Fruit fly (Drosophila melanogaster) whole organism, wandering third instar larva: ENCODE results near the gene CG14036.

Experiments used
- Abd-B ChIP-seq: fragments of >200 bp; optimal IDR thresholded peaks from 2 replicates; lab custom pipeline; 2017; ENCODE audit warnings: missing biosample characterization, missing genetic modification characterization
- CG9705 ChIP-seq: fragments of 200-800 bp; sonication (Bioruptor generic); optimal IDR thresholded peaks from 2 replicates; lab custom pipeline; 2018; ENCODE audit warnings: missing biosample characterization, mild to moderate bottlenecking, missing genetic modification characterization
- Dfd ChIP-seq: fragments of >200 bp; optimal IDR thresholded peaks from 2 replicates; lab custom pipeline; 2017; ENCODE audit warnings: missing biosample characterization, missing genetic modification characterization
- GATAd ChIP-seq: sonication (Bioruptor generic); optimal IDR thresholded peaks from 2 replicates; lab custom pipeline; 2016; ENCODE audit warnings: missing biosample characterization, missing genetic modification characterization
- HLH106 ChIP-seq: fragments of 200-800 bp; optimal IDR thresholded peaks from 3 replicates; lab custom pipeline; 2019; ENCODE audit warnings: missing biosample characterization, mild to moderate bottlenecking, missing genetic modification characterization, moderate library complexity
- Hr78 ChIP-seq: fragments of >200 bp; optimal IDR thresholded peaks from 2 replicates; lab custom pipeline; 2017; ENCODE audit warnings: missing biosample characterization, missing genetic modification characterization
- OdsH ChIP-seq: fragments of 200-800 bp; sonication (Bioruptor generic); optimal IDR thresholded peaks from 2 replicates; lab custom pipeline; 2016; ENCODE audit warnings: missing biosample characterization, mild to moderate bottlenecking, missing genetic modification characterization
- Rel ChIP-seq, 2 experiments: fragments of 200-800 bp; sonication (Bioruptor generic) in 1 of 2; optimal IDR thresholded peaks; 2 replicates in 1 of 2; 3 replicates in 1 of 2; lab custom pipeline; 2016 to 2019; ENCODE audit warnings: mild to moderate bottlenecking in 2 of 2, missing biosample characterization in 2 of 2, missing genetic modification characterization in 2 of 2, moderate library complexity in 1 of 2
- Vsx2 ChIP-seq: fragments of 200-300, 225-300 bp; sonication (Bioruptor generic); optimal IDR thresholded peaks from 2 replicates; lab custom pipeline; 2018; ENCODE audit warnings: missing biosample characterization, missing genetic modification characterization; ENCODE audit not compliant: partially characterized antibody
- br ChIP-seq: fragments of 200-800 bp; sonication (Bioruptor generic); optimal IDR thresholded peaks from 2 replicates; lab custom pipeline; 2016; ENCODE audit warnings: missing biosample characterization, missing genetic modification characterization
- ey ChIP-seq: fragments of 200-800 bp; sonication (Bioruptor generic); optimal IDR thresholded peaks from 2 replicates; lab custom pipeline; 2016; ENCODE audit warnings: missing biosample characterization, missing genetic modification characterization
- fru ChIP-seq: fragments of 200-800 bp; sonication (Bioruptor generic); optimal IDR thresholded peaks from 3 replicates; lab custom pipeline; 2016; ENCODE audit warnings: missing biosample characterization, mild to moderate bottlenecking, missing genetic modification characterization
- h ChIP-seq: fragments of 200-800 bp; sonication (Bioruptor generic); optimal IDR thresholded peaks from 3 replicates; lab custom pipeline; 2016; ENCODE audit warnings: missing biosample characterization, mild to moderate bottlenecking, missing genetic modification characterization
- usp ChIP-seq: fragments of >200 bp; optimal IDR thresholded peaks from 2 replicates; lab custom pipeline; 2017; ENCODE audit warnings: missing biosample characterization, missing genetic modification characterization

DNA sequence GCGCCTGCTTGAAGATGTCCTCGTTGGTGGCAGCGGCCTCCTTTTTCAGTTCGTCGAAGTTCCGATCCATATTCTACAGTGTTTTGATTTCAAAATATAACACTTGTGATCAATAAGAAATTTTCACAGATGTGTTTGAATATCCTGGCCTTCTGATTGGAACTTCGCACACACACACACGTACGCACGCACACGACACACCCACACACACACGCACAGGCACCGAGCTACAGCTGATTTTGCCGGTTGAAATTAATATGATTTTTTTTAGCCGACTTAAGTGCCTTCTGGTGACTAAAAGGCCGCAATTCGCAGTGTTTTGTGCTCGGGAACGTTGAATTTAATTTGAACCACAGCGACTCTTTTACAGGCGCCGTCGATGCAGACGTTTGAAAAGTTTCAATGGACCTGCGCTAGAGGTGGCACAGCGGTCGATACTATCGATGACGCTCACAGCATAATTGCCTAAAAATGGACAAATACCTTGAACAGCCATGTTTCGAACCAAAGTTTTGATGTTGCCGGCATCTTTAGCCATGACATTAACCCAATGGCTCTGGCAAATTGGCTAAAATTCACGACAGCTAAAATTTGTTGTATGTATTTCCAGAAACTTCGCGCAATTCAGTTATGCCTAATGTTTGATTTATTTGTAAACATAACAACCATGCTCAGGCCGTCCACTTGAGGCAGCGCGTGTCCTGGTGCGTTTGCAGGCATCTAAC is 45.3 kb downstream of the CG14036 start, which contains the start of gene Rtnl1:
- TF ChIP-seq Hr78 (GFP tag; lab: Kevin White, UChicago) (no peak), GATAd (GFP tag; lab: Kevin White, UChicago) (no peak), CG9705 (GFP tag; lab: Kevin White, UChicago) (peak; percentile 12), h (peak; percentile 60), usp (GFP tag; lab: Kevin White, UChicago) (no peak), Rel (GFP tag; optimal IDR thresholded peaks at IDR 0.05; lab: Kevin White, UChicago) (no peak), Rel (tag; optimal IDR thresholded peaks at IDR 0.05; lab: Kevin White, UChicago) (peak; percentile 57), br (GFP tag; lab: Kevin White, UChicago) (peak; percentile 29), Abd-B (GFP tag; lab: Kevin White, UChicago) (no peak), fru (GFP tag; lab: Kevin White, UChicago) (peak; percentile 23), ey (no peak), OdsH (GFP tag; lab: Kevin White, UChicago) (no peak), Dfd (GFP tag; lab: Kevin White, UChicago) (no peak), HLH106 (peak; percentile 17), Vsx2 (GFP tag; lab: Kevin White, UChicago) (no peak)
